Fruit fly (Drosophila melanogaster) whole organism, embryonic: Measurements from ENCODE around the gene CG15382.

Experiments used
- Atf-2 ChIP-seq: fragments of 200-800 bp; sonication (Bioruptor generic); optimal IDR thresholded peaks from 2 replicates; lab custom pipeline; 2016; ENCODE audit warnings: missing biosample characterization, missing genetic modification characterization
- CG10431 ChIP-seq: fragments of 200-800 bp; sonication (Bioruptor generic); optimal IDR thresholded peaks from 3 replicates; lab custom pipeline; 2018; ENCODE audit warnings: missing biosample characterization, mild to moderate bottlenecking, missing genetic modification characterization
- CG10543 ChIP-seq: fragments of 200-800 bp; sonication (Bioruptor generic); optimal IDR thresholded peaks from 3 replicates; lab custom pipeline; 2017; ENCODE audit warnings: missing biosample characterization, mild to moderate bottlenecking, missing genetic modification characterization, moderate library complexity
- CG10654 ChIP-seq: fragments of 200-800 bp; sonication (Bioruptor generic); optimal IDR thresholded peaks from 2 replicates; lab custom pipeline; 2016; ENCODE audit warnings: missing biosample characterization, missing genetic modification characterization
- CG11085 ChIP-seq: fragments of 200-800 bp; sonication (Bioruptor generic); IDR thresholded peaks from 2 replicates; pipeline ENCODE4 v1.3.6; 2022; ENCODE audit warnings: missing biosample characterization, missing genetic modification characterization
- CG11247 ChIP-seq: fragments of 200-800 bp; sonication (Bioruptor generic); IDR thresholded peaks from 2 replicates; pipeline ENCODE4 v1.3.6; 2022; ENCODE audit warnings: missing biosample characterization, missing genetic modification characterization
- CG12155 ChIP-seq: fragments of 200-800 bp; sonication (Bioruptor generic); optimal IDR thresholded peaks from 3 replicates; lab custom pipeline; 2016; ENCODE audit warnings: missing biosample characterization, missing genetic modification characterization
- CG12942 ChIP-seq: fragments of 200-800 bp; sonication (Bioruptor generic); optimal IDR thresholded peaks from 3 replicates; lab custom pipeline; 2016; ENCODE audit warnings: missing biosample characterization, missing genetic modification characterization
- CG13123 ChIP-seq: fragments of 200-800 bp; sonication (Bioruptor generic); optimal IDR thresholded peaks from 2 replicates; lab custom pipeline; 2016; ENCODE audit warnings: missing biosample characterization, missing genetic modification characterization
- CG14050 ChIP-seq: fragments of 200-800 bp; sonication (Bioruptor generic); IDR thresholded peaks from 3 replicates; pipeline ENCODE4 v1.3.6; 2022; ENCODE audit warnings: missing biosample characterization, missing genetic modification characterization
- CG17829 ChIP-seq: fragments of 200-800 bp; optimal IDR thresholded peaks from 2 replicates; lab custom pipeline; 2019; ENCODE audit warnings: missing biosample characterization, mild to moderate bottlenecking, missing genetic modification characterization, moderate library complexity
- CG2129 ChIP-seq: fragments of 200-800 bp; sonication (Bioruptor generic); IDR thresholded peaks from 2 replicates; pipeline ENCODE4 v1.3.6; 2022; ENCODE audit warnings: missing biosample characterization, missing genetic modification characterization; ENCODE audit not compliant: partially characterized antibody
- CG30020 ChIP-seq: fragments of 200-800 bp; optimal IDR thresholded peaks from 2 replicates; lab custom pipeline; 2019; ENCODE audit warnings: missing biosample characterization, mild to moderate bottlenecking, missing genetic modification characterization, moderate library complexity
- CG31224 ChIP-seq: fragments of 200-800 bp; sonication (Bioruptor generic); IDR thresholded peaks from 2 replicates; pipeline ENCODE4 v1.3.6; 2022; ENCODE audit warnings: missing biosample characterization, missing genetic modification characterization
- CG3163 ChIP-seq: fragments of 200-800 bp; sonication (Bioruptor generic); optimal IDR thresholded peaks from 3 replicates; lab custom pipeline; 2016; ENCODE audit warnings: missing biosample characterization, missing genetic modification characterization
- CG4282 ChIP-seq: fragments of 200-800 bp; sonication (Bioruptor generic); optimal IDR thresholded peaks from 2 replicates; lab custom pipeline; 2016; ENCODE audit warnings: missing biosample characterization, missing genetic modification characterization
- CG4404 ChIP-seq: fragments of 200-800 bp; sonication (Bioruptor generic); IDR thresholded peaks from 2 replicates; pipeline ENCODE4 v1.3.6; 2022; ENCODE audit warnings: missing biosample characterization, missing genetic modification characterization
- CG4854 ChIP-seq: fragments of 200-800 bp; sonication (Bioruptor generic); optimal IDR thresholded peaks from 2 replicates; lab custom pipeline; 2016; ENCODE audit warnings: missing biosample characterization, missing genetic modification characterization, inconsistent platforms
- CG7963 ChIP-seq: fragments of 200-800 bp; sonication (Bioruptor generic); IDR thresholded peaks from 3 replicates; pipeline ENCODE4 v1.3.6; 2022; ENCODE audit warnings: missing biosample characterization, missing genetic modification characterization; ENCODE audit not compliant: partially characterized antibody
- CG9215 ChIP-seq: fragments of 200-800 bp; sonication (Bioruptor generic); IDR thresholded peaks from 2 replicates; pipeline ENCODE4 v1.3.6; 2022; ENCODE audit warnings: missing biosample characterization, missing genetic modification characterization
- Camta ChIP-seq: fragments of 200-800 bp; sonication (Bioruptor generic); optimal IDR thresholded peaks from 2 replicates; lab custom pipeline; 2016; ENCODE audit warnings: missing biosample characterization, missing genetic modification characterization
- D19B ChIP-seq: fragments of 200-800 bp; sonication (Bioruptor generic); optimal IDR thresholded peaks from 2 replicates; lab custom pipeline; 2017; ENCODE audit warnings: missing biosample characterization, mild to moderate bottlenecking, missing genetic modification characterization
- ERR ChIP-seq: fragments of 200-800 bp; sonication (Bioruptor generic); optimal IDR thresholded peaks from 2 replicates; lab custom pipeline; 2016; ENCODE audit warnings: missing biosample characterization, missing genetic modification characterization
- Eip74EF ChIP-seq, 2 experiments: fragments of 200-800 bp in 1 of 2; fragments of >200 bp in 1 of 2; sonication (Bioruptor generic) in 1 of 2; optimal IDR thresholded peaks; 2 replicates each; lab custom pipeline; 2017 to 2019; ENCODE audit warnings: missing biosample characterization in 2 of 2, missing genetic modification characterization in 2 of 2, mild to moderate bottlenecking in 1 of 2, moderate library complexity in 1 of 2
- Ets65A ChIP-seq: fragments of 200-800 bp; sonication (Bioruptor generic); peaks from one replicate; lab custom pipeline; 2016; ENCODE audit warnings: missing biosample characterization, missing genetic modification characterization
- HLHmδ ChIP-seq: fragments of 200-800 bp; sonication (Bioruptor generic); optimal IDR thresholded peaks from 2 replicates; lab custom pipeline; 2018; ENCODE audit warnings: missing biosample characterization, mild to moderate bottlenecking, missing genetic modification characterization, moderate library complexity
- Hmr ChIP-seq: fragments of 200-800 bp; sonication (Bioruptor generic); optimal IDR thresholded peaks from 3 replicates; lab custom pipeline; 2017; ENCODE audit warnings: mild to moderate bottlenecking, missing biosample characterization, missing genetic modification reagents, missing genetic modification characterization
- Hr78 ChIP-seq, 2 experiments: fragments of 200-800 bp in 1 of 2; fragments of >200 bp in 1 of 2; sonication (Bioruptor generic) in 1 of 2; optimal IDR thresholded peaks; 2 replicates each; lab custom pipeline; 2017 to 2019; ENCODE audit warnings: missing biosample characterization in 2 of 2, missing genetic modification characterization in 2 of 2, mild to moderate bottlenecking in 1 of 2, moderate library complexity in 1 of 2
- Med ChIP-seq: fragments of 200-800 bp; sonication (Bioruptor generic); peaks from one replicate; lab custom pipeline; 2016; ENCODE audit warnings: missing biosample characterization, missing genetic modification characterization, mild to moderate bottlenecking, inconsistent platforms, moderate library complexity
- NK7.1 ChIP-seq: fragments of 200-800 bp; sonication (Bioruptor generic); optimal IDR thresholded peaks from 3 replicates; lab custom pipeline; 2016; ENCODE audit warnings: missing biosample characterization, missing genetic modification characterization
- Nf-YC ChIP-seq: fragments of 200-800 bp; optimal IDR thresholded peaks from 3 replicates; lab custom pipeline; 2019; ENCODE audit warnings: missing biosample characterization, mild to moderate bottlenecking, missing genetic modification characterization, moderate library complexity
- Optix ChIP-seq: fragments of 200-800 bp; sonication (Bioruptor generic); IDR thresholded peaks from 3 replicates; pipeline ENCODE4 v1.3.6; 2022; ENCODE audit warnings: missing biosample characterization, missing genetic modification characterization
- Pdp1 ChIP-seq, 2 experiments: fragments of 200-800 bp; sonication (Bioruptor generic); optimal IDR thresholded peaks; 3 replicates each; lab custom pipeline; 2016; ENCODE audit warnings: missing biosample characterization in 2 of 2, missing genetic modification characterization in 2 of 2, mild to moderate bottlenecking in 1 of 2, moderate library complexity in 1 of 2
- Trl ChIP-seq, 3 experiments: fragments of >200 bp in 2 of 3; fragments of 200-800 bp in 1 of 3; sonication (Bioruptor generic) in 1 of 3; optimal IDR thresholded peaks; 2 replicates in 1 of 3; 3 replicates in 2 of 3; lab custom pipeline; 2016 to 2017; ENCODE audit warnings: missing biosample characterization in 1 of 3, missing genetic modification characterization in 1 of 3
- ara ChIP-seq: fragments of 200-800 bp; sonication (Bioruptor generic); IDR thresholded peaks from 2 replicates; pipeline ENCODE4 v1.3.6; 2022; ENCODE audit warnings: missing biosample characterization, missing genetic modification characterization
- cato ChIP-seq: fragments of 200-800 bp; sonication (Bioruptor generic); optimal IDR thresholded peaks from 2 replicates; lab custom pipeline; 2016; ENCODE audit warnings: missing biosample characterization, missing genetic modification characterization, borderline replicate concordance
- cg ChIP-seq: fragments of 200-800 bp; sonication (Bioruptor generic); optimal IDR thresholded peaks from 3 replicates; lab custom pipeline; 2019; ENCODE audit warnings: missing biosample characterization, mild to moderate bottlenecking, missing genetic modification characterization, moderate library complexity
- cwo ChIP-seq: fragments of 200-800 bp; sonication (Bioruptor generic); optimal IDR thresholded peaks from 3 replicates; lab custom pipeline; 2017; ENCODE audit warnings: missing biosample characterization, missing genetic modification characterization, mild to moderate bottlenecking, moderate library complexity, missing genetic modification reagents
- exex ChIP-seq: fragments of 200-800 bp; sonication (Bioruptor generic); optimal IDR thresholded peaks from 4 replicates; lab custom pipeline; 2018; ENCODE audit warnings: missing biosample characterization, mild to moderate bottlenecking, missing genetic modification characterization, moderate library complexity
- gcm2 ChIP-seq: fragments of 200-800 bp; sonication (Bioruptor generic); optimal IDR thresholded peaks from 2 replicates; lab custom pipeline; 2016; ENCODE audit warnings: missing biosample characterization, missing genetic modification characterization
- gfzf ChIP-seq: fragments of 200-800 bp; sonication (Bioruptor generic); optimal IDR thresholded peaks from 2 replicates; lab custom pipeline; 2016; ENCODE audit warnings: missing biosample characterization, mild to moderate bottlenecking, missing genetic modification characterization, moderate library complexity
- gro ChIP-seq: fragments of 200-800 bp; sonication (Bioruptor generic); optimal IDR thresholded peaks from 2 replicates; lab custom pipeline; 2016; ENCODE audit warnings: missing biosample characterization, missing genetic modification characterization
- knrl ChIP-seq: fragments of 200-800 bp; sonication (Bioruptor generic); IDR thresholded peaks from 3 replicates; pipeline ENCODE4 v1.3.6; 2022; ENCODE audit warnings: missing biosample characterization, missing genetic modification characterization; ENCODE audit not compliant: partially characterized antibody
- mirr ChIP-seq: fragments of 200-800 bp; sonication (Bioruptor generic); optimal IDR thresholded peaks from 3 replicates; lab custom pipeline; 2018; ENCODE audit warnings: missing biosample characterization, mild to moderate bottlenecking, missing genetic modification characterization
- pros ChIP-seq: fragments of 200-800 bp; sonication (Bioruptor generic); optimal IDR thresholded peaks from 3 replicates; lab custom pipeline; 2019; ENCODE audit warnings: missing biosample characterization, mild to moderate bottlenecking, missing genetic modification characterization, moderate library complexity
- so ChIP-seq: fragments of 200-800 bp; sonication (Bioruptor generic); IDR thresholded peaks from 3 replicates; pipeline ENCODE4 v1.3.6; 2022; ENCODE audit warnings: missing biosample characterization, missing genetic modification characterization
- sug ChIP-seq: fragments of 200-800 bp; optimal IDR thresholded peaks from 2 replicates; lab custom pipeline; 2019; ENCODE audit warnings: missing biosample characterization, mild to moderate bottlenecking, missing genetic modification characterization, moderate library complexity
- usp ChIP-seq: fragments of >200 bp; optimal IDR thresholded peaks from 2 replicates; lab custom pipeline; 2017; ENCODE audit warnings: missing biosample characterization, missing genetic modification characterization

Gene CG15382

DNA sequence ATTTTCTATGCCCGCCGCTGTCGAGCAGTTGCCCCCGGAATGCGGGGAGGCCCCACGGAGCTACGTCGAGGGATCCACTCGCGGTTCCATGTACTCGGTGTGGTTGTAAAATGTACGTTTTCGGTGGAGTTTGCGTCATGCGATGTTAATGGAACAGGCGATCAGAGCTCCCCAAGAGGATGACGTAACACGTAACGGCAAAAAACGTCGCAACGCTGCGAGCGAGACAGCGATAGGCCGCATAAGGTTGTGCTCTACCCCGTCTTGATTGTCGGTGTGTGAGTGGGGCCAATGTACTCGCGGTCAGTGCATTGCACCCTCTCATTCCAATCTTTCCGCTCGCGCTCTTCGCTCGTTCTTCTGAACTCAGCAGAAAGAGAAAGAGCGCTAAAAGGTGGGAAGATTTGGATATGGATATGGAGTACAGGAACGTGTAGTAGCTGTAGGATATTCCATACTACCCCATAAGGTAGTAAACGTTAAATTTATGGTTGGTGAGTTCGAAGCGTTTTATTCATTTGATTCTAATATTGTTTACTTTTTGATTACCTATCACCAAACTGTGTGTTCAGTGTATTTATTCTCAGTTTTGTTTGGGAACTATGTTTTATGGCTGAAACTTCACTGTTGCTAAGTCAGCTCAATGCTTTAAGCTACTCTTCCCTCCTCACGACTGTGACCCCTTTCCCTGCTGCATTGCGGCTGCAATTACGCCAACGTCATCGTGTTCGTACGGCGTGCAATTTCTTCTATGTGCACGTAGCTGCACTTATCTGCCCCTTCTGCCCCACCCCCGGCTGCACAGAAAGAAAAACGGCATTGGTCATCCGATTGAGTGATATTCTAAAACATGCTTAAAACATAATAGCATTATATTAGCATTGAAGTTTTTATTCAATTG is 44.8 kb downstream of the CG15382 start (continued):
- no peak for TF ChIP-seq CG13123 (GFP tag; lab: Kevin White, UChicago)
- TF ChIP-seq sug = peak; percentile 61
- TF ChIP-seq D19B = no peak
- TF ChIP-seq CG9215 (GFP tag; lab: Robert Waterston, UW) = no peak
- peak; percentile 58 for TF ChIP-seq Med (GFP tag; lab: Kevin White, UChicago)
- peak; percentile 51 to 66 for TF ChIP-seq Trl (optimal IDR thresholded peaks at IDR 0.05; lab: Kevin White, UChicago)
- TF ChIP-seq Trl (GFP tag; optimal IDR thresholded peaks at IDR 0.05; lab: Kevin White, UChicago) = no peak
- peak; percentile 67 for TF ChIP-seq Ets65A (GFP tag; lab: Kevin White, UChicago)
- TF ChIP-seq CG10431 = peak; percentile 85
- TF ChIP-seq usp (GFP tag; lab: Kevin White, UChicago) = peak; percentile 31
- TF ChIP-seq Hr78 (GFP tag; optimal IDR thresholded peaks at IDR 0.05; lab: Kevin White, UChicago) = peak in 1 of 2 experiments; percentile 53
- TF ChIP-seq NK7.1 (GFP tag; lab: Kevin White, UChicago) = no peak
- TF ChIP-seq CG4282 (GFP tag; lab: Kevin White, UChicago) = no peak
- no peak for TF ChIP-seq ERR
- TF ChIP-seq Pdp1 (GFP tag; optimal IDR thresholded peaks at IDR 0.05; lab: Kevin White, UChicago) = peak in 1 of 2 experiments; percentile 100
- no peak for TF ChIP-seq so
- no peak for TF ChIP-seq CG4404
- TF ChIP-seq CG14050 = no peak
- no peak for TF ChIP-seq Camta (GFP tag; lab: Kevin White, UChicago)
- TF ChIP-seq Atf-2 (GFP tag; lab: Kevin White, UChicago) = no peak
- no peak for TF ChIP-seq exex (tag; lab: Kevin White, UChicago)
- TF ChIP-seq pros (GFP tag; lab: Kevin White, UChicago) = peak; percentile 84
- TF ChIP-seq CG17829 (tag; lab: Kevin White, UChicago) = peak; percentile 59
- TF ChIP-seq CG31224 (GFP tag; lab: Robert Waterston, UW) = no peak
- no peak for TF ChIP-seq CG10654 (GFP tag; lab: Kevin White, UChicago)
- peak; percentile 58 for TF ChIP-seq CG10543
- TF ChIP-seq CG2129 (GFP tag; lab: Robert Waterston, UW) = no peak
- no peak for TF ChIP-seq CG11247 (GFP tag; lab: Robert Waterston, UW)
- TF ChIP-seq CG12942 (GFP tag; lab: Kevin White, UChicago) = no peak
- TF ChIP-seq CG12155 (GFP tag; lab: Kevin White, UChicago) = peak; percentile 10
- TF ChIP-seq mirr = peak; percentile 3
- TF ChIP-seq HLHmδ = peak; percentile 63
- no peak for TF ChIP-seq knrl (GFP tag; lab: Robert Waterston, UW)
- TF ChIP-seq Eip74EF (GFP tag; optimal IDR thresholded peaks at IDR 0.05; lab: Kevin White, UChicago) = peak in 1 of 2 experiments; percentile 10
- TF ChIP-seq CG4854 (GFP tag; lab: Kevin White, UChicago) = no peak
- TF ChIP-seq gro = peak; percentile 19
- TF ChIP-seq ara (GFP tag; lab: Robert Waterston, UW) = no peak
- TF ChIP-seq CG7963 (GFP tag; lab: Robert Waterston, UW) = no peak
- no peak for TF ChIP-seq cato
- TF ChIP-seq Nf-YC (tag; lab: Kevin White, UChicago) = peak; percentile 64
- TF ChIP-seq cg = peak; percentile 89
- TF ChIP-seq CG3163 (GFP tag; lab: Kevin White, UChicago) = peak; percentile 48
- TF ChIP-seq CG30020 (tag; lab: Kevin White, UChicago) = no peak
- no peak for TF ChIP-seq Optix (GFP tag; lab: Robert Waterston, UW)
- peak; percentile 45 for TF ChIP-seq cwo
- TF ChIP-seq CG11085 (GFP tag; lab: Robert Waterston, UW) = no peak
- no peak for TF ChIP-seq gcm2 (GFP tag; lab: Kevin White, UChicago)
- TF ChIP-seq gfzf (GFP tag; lab: Kevin White, UChicago) = no peak
- TF ChIP-seq Hmr = peak; percentile 7
